Fruit fly (Drosophila melanogaster): Measurements from ENCODE around the gene CG15282.

The CG15282 gene

dm6 chr2L:14745068-14745467 is 32.8 kb downstream of the CG15282 start, which contains the start of gene CG42587:
Gene CG42587 (minus strand): TSS chr2L:14745210.
- no peak for TF ChIP-seq sage (GFP tag; optimal IDR thresholded peaks at IDR 0.05)
- peak; percentile 9 for TF ChIP-seq Hnf4 (GFP tag; optimal IDR thresholded peaks at IDR 0.05)
- TF ChIP-seq fru (GFP tag; optimal IDR thresholded peaks at IDR 0.05) = peak; percentile 21
- TF ChIP-seq HLH106 (tag; optimal IDR thresholded peaks at IDR 0.05) = no peak
- TF ChIP-seq psq (GFP tag; optimal IDR thresholded peaks at IDR 0.05) = peak; percentile 1
- TF ChIP-seq brk (GFP tag; optimal IDR thresholded peaks at IDR 0.05) = no peak
- TF ChIP-seq lola (GFP tag; optimal IDR thresholded peaks at IDR 0.05) = no peak
- no peak for TF ChIP-seq tai (GFP tag; optimal IDR thresholded peaks at IDR 0.05)
- TF ChIP-seq Mio (GFP tag; optimal IDR thresholded peaks at IDR 0.05) = no peak
- no peak for TF ChIP-seq Dif (GFP tag; optimal IDR thresholded peaks at IDR 0.05; ENCODE audit: partially characterized antibody)
- no peak for TF ChIP-seq CG9705 (GFP tag; optimal IDR thresholded peaks at IDR 0.05)
- peak; percentile 47 for TF ChIP-seq rgr (GFP tag; optimal IDR thresholded peaks at IDR 0.05)
- peak; percentile 29 for TF ChIP-seq ey (GFP tag; optimal IDR thresholded peaks at IDR 0.05)
- no peak for TF ChIP-seq sv (GFP tag; optimal IDR thresholded peaks at IDR 0.05)
- no peak for TF ChIP-seq dl (GFP tag; optimal IDR thresholded peaks at IDR 0.05; ENCODE audit: insufficient read depth in 1 of 2, partially characterized antibody in 2 of 2)
- TF ChIP-seq CrebA (GFP tag; optimal IDR thresholded peaks at IDR 0.05; ENCODE audit: borderline replicate concordance) = no peak
- TF ChIP-seq Rel (GFP tag; optimal IDR thresholded peaks at IDR 0.05) = no peak
- TF ChIP-seq Rel (tag; optimal IDR thresholded peaks at IDR 0.05) = peak; percentile 64
- TF ChIP-seq pan (optimal IDR thresholded peaks at IDR 0.05) = no peak
- no peak for TF ChIP-seq usp (GFP tag; optimal IDR thresholded peaks at IDR 0.05)
- TF ChIP-seq h (GFP tag; optimal IDR thresholded peaks at IDR 0.05) = peak; percentile 25
- no peak for TF ChIP-seq Sp1 (GFP tag; optimal IDR thresholded peaks at IDR 0.05)
- TF ChIP-seq br (GFP tag; optimal IDR thresholded peaks at IDR 0.05) = no peak
- peak; percentile 20 for TF ChIP-seq OdsH (GFP tag; optimal IDR thresholded peaks at IDR 0.05)
- no peak for TF ChIP-seq foxo (GFP tag; optimal IDR thresholded peaks at IDR 0.05)

- TF ChIP-seq dl (GFP tag; optimal IDR thresholded peaks at IDR 0.05; ENCODE audit: insufficient read depth in 1 of 2, partially characterized antibody in 2 of 2) (no peak), jim (GFP tag; optimal IDR thresholded peaks at IDR 0.05) (no peak), Abd-B (GFP tag; optimal IDR thresholded peaks at IDR 0.05) (no peak), h (GFP tag; optimal IDR thresholded peaks at IDR 0.05) (no peak), CG9705 (GFP tag; optimal IDR thresholded peaks at IDR 0.05) (no peak), CG32264 (GFP tag; optimal IDR thresholded peaks at IDR 0.05) (no peak), br (GFP tag; optimal IDR thresholded peaks at IDR 0.05) (no peak)
Observed at dm6 chr2L:14746068-14746467, 33.8 kb downstream of the CG15282 start.

- TF ChIP-seq tai (GFP tag; optimal IDR thresholded peaks at IDR 0.05) (no peak), GATAd (GFP tag; optimal IDR thresholded peaks at IDR 0.05) (no peak), rgr (GFP tag; optimal IDR thresholded peaks at IDR 0.05) (no peak), Abd-B (GFP tag; optimal IDR thresholded peaks at IDR 0.05) (no peak), dsf (GFP tag; optimal IDR thresholded peaks at IDR 0.05; ENCODE audit: borderline replicate concordance) (no peak), lola (GFP tag; optimal IDR thresholded peaks at IDR 0.05) (no peak), CG32264 (GFP tag; optimal IDR thresholded peaks at IDR 0.05) (no peak), Dfd (GFP tag; optimal IDR thresholded peaks at IDR 0.05) (no peak)
Observed at dm6 chr2L:14760467-14760866, 48.2 kb downstream of the CG15282 start, which contains the start of gene CG4691. Gene CG4691 (plus strand): TSS chr2L:14760767.

- no peak for TF ChIP-seq CrebA (GFP tag; optimal IDR thresholded peaks at IDR 0.05; ENCODE audit: borderline replicate concordance)
- TF ChIP-seq OdsH (GFP tag; optimal IDR thresholded peaks at IDR 0.05) = no peak
- no peak for TF ChIP-seq psq (GFP tag; optimal IDR thresholded peaks at IDR 0.05)
- TF ChIP-seq HLH106 (tag; optimal IDR thresholded peaks at IDR 0.05) = no peak
- no peak for TF ChIP-seq h (GFP tag; optimal IDR thresholded peaks at IDR 0.05)
Observed at dm6 chr2L:14762465-14762864, 50.2 kb downstream of the CG15282 start, which contains the start of gene CSN1a. Gene CSN1a (plus strand): TSS chr2L:14762765.

Measured in whole organism, wandering third instar larva.